Fruit fly (Drosophila melanogaster): Measurements from ENCODE around the gene Polr3C.

Gene Polr3C

dm6 chr3R:12448889-12449314 is 11.3 kb upstream of the Polr3C start, which contains the start of gene CG18549 (continued):
- TF ChIP-seq CG3407 (GFP tag; optimal IDR thresholded peaks at IDR 0.05) = peak; percentile 99
- peak; percentile 98 for TF ChIP-seq zfh2 (GFP tag; optimal IDR thresholded peaks at IDR 0.05)
- TF ChIP-seq rib (GFP tag; IDR thresholded peaks at IDR 0.05) = peak; percentile 100
- TF ChIP-seq HmgD (GFP tag; optimal IDR thresholded peaks at IDR 0.05) = peak; percentile 98
- peak; percentile 100 for TF ChIP-seq dysf (GFP tag; IDR thresholded peaks at IDR 0.05)
- peak; percentile 100 for TF ChIP-seq CG17568 (GFP tag; optimal IDR thresholded peaks at IDR 0.05)
- TF ChIP-seq pnt (GFP tag; optimal IDR thresholded peaks at IDR 0.05) = peak; percentile 99
- TF ChIP-seq CG16815 (GFP tag; optimal IDR thresholded peaks at IDR 0.05) = peak; percentile 99

- TF ChIP-seq CG1832 (GFP tag; optimal IDR thresholded peaks at IDR 0.05) (peak; percentile 15), Trl (optimal IDR thresholded peaks at IDR 0.05) (peak; percentile 35 to 58), Trl (GFP tag; optimal IDR thresholded peaks at IDR 0.05) (no peak), Chrac-16 (GFP tag; optimal IDR thresholded peaks at IDR 0.05) (no peak), chn (GFP tag; optimal IDR thresholded peaks at IDR 0.05) (peak; percentile 49), nom (GFP tag; optimal IDR thresholded peaks at IDR 0.05) (peak; percentile 60), ATbp (GFP tag; optimal IDR thresholded peaks at IDR 0.05) (peak; percentile 20), Med (GFP tag) (peak; percentile 75), sens (GFP tag) (peak; percentile 56), Hr78 (GFP tag; optimal IDR thresholded peaks at IDR 0.05) (peak in 1 of 2 experiments; percentile 62), ftz-f1 (GFP tag; optimal IDR thresholded peaks at IDR 0.05) (no peak), phol (tag; optimal IDR thresholded peaks at IDR 0.05) (no peak), cg (GFP tag; optimal IDR thresholded peaks at IDR 0.05) (peak; percentile 33), CG2199 (GFP tag; IDR thresholded peaks at IDR 0.05) (0 out of 3 replicates have a peak, but pooled peaks have one; percentile 32), chm (GFP tag; IDR thresholded peaks at IDR 0.05) (no peak), row (GFP tag; IDR thresholded peaks at IDR 0.05) (peak; percentile 14; the same call in 1 of the 3 replicates), CG6689 (GFP tag; IDR thresholded peaks at IDR 0.05) (no peak; the same call in 1 of the 2 replicates), CG32767 (GFP tag; IDR thresholded peaks at IDR 0.05) (peak; percentile 46; the same call in 1 of the 2 replicates), Nf-YC (tag; optimal IDR thresholded peaks at IDR 0.05) (no peak), psq (GFP tag; optimal IDR thresholded peaks at IDR 0.05) (no peak), sob (GFP tag; IDR thresholded peaks at IDR 0.05) (0 out of 2 replicates have a peak, but pooled peaks have one; percentile 21), kni (GFP tag; optimal IDR thresholded peaks at IDR 0.05) (no peak), Opbp (GFP tag; IDR thresholded peaks at IDR 0.05; ENCODE audit: partially characterized antibody) (0 out of 3 replicates have a peak, but pooled peaks have one; percentile 25), CG17829 (tag; optimal IDR thresholded peaks at IDR 0.05) (no peak), CG14965 (GFP tag; optimal IDR thresholded peaks at IDR 0.05; ENCODE audit: borderline replicate concordance) (no peak), exex (tag; optimal IDR thresholded peaks at IDR 0.05) (peak; percentile 10), CG11456 (GFP tag; IDR thresholded peaks at IDR 0.05) (0 out of 3 replicates have a peak, but pooled peaks have one; percentile 3), CG8281 (tag; optimal IDR thresholded peaks at IDR 0.05) (peak; percentile 1), Mad (GFP tag; optimal IDR thresholded peaks at IDR 0.05) (no peak), CG4360 (GFP tag; IDR thresholded peaks at IDR 0.05) (peak; percentile 37; the same call in 1 of the 2 replicates), sr (GFP tag; IDR thresholded peaks at IDR 0.05) (peak; percentile 76; the same call in 2 of the 3 replicates), Rfx (GFP tag; IDR thresholded peaks at IDR 0.05) (peak; percentile 12; the same call in 1 of the 2 replicates), nerfin-1 (tag; optimal IDR thresholded peaks at IDR 0.05) (peak; percentile 78), lab (GFP tag; optimal IDR thresholded peaks at IDR 0.05) (no peak), CG4707 (GFP tag; optimal IDR thresholded peaks at IDR 0.05) (no peak), CG5953 (GFP tag; IDR thresholded peaks at IDR 0.05) (0 out of 2 replicates have a peak, but pooled peaks have one; percentile 19), seq (GFP tag; IDR thresholded peaks at IDR 0.05) (peak; percentile 48), stwl (tag; optimal IDR thresholded peaks at IDR 0.05) (no peak), CG6175 (GFP tag; IDR thresholded peaks at IDR 0.05) (0 out of 3 replicates have a peak, but pooled peaks have one; percentile 31), mirr (GFP tag; optimal IDR thresholded peaks at IDR 0.05) (peak; percentile 55)
Measured at dm6 chr3R:12449617-12450242, 10.5 kb upstream of the Polr3C start.
